Worm (Caenorhabditis elegans) whole organism, L2 larva: ENCODE results near the gene C27A2.7.

ENCODE experiments used
- nhr-12 ChIP-seq: fragments of 150-350 bp; optimal IDR thresholded peaks from 2 replicates; lab custom pipeline; 2014; ENCODE audit warnings: missing biosample characterization, missing genetic modification characterization
- unc-62 ChIP-seq: fragments of 150-350 bp; optimal IDR thresholded peaks from 2 replicates; lab custom pipeline; 2014; ENCODE audit warnings: missing biosample characterization, missing genetic modification reagents, missing genetic modification characterization

- TF ChIP-seq nhr-12 (tag; lab: Kevin White, UChicago) = no peak
- TF ChIP-seq unc-62 (GFP tag; lab: Kevin White, UChicago) = no peak
Observed at ce11 chrII:5046209-5047200, 24.7 kb downstream of the C27A2.7 start.
